Worm (Caenorhabditis elegans): ENCODE measurements around the gene R07D5.2.

R07D5.2 gene

ce11 chrX:15103481-15103880 is 12.9 kb downstream of the R07D5.2 start:
- TF ChIP-seq elt-2 (tag; optimal IDR thresholded peaks at IDR 0.05) (no peak), ceh-82 (tag; optimal IDR thresholded peaks at IDR 0.05) (no peak), nhr-23 (tag; optimal IDR thresholded peaks at IDR 0.05) (no peak), ama-1 (optimal IDR thresholded peaks at IDR 0.05) (no peak), ztf-4 (tag; optimal IDR thresholded peaks at IDR 0.05) (no peak), nhr-12 (tag; optimal IDR thresholded peaks at IDR 0.05) (no peak), nhr-76 (tag; optimal IDR thresholded peaks at IDR 0.05) (no peak), aly-2 (tag; optimal IDR thresholded peaks at IDR 0.05) (no peak), lsy-12 (tag; optimal IDR thresholded peaks at IDR 0.05) (no peak), ztf-11 (tag; optimal IDR thresholded peaks at IDR 0.05) (no peak), ZK546.5 (tag; optimal IDR thresholded peaks at IDR 0.05) (no peak), nhr-28 (tag; optimal IDR thresholded peaks at IDR 0.05) (no peak)

- TF ChIP-seq nhr-67 (tag; optimal IDR thresholded peaks at IDR 0.05), result no peak
- peak; percentile 68 for TF ChIP-seq nfya-1 (tag; optimal IDR thresholded peaks at IDR 0.05; ENCODE audit: insufficient read depth)
- peak; percentile 11 for TF ChIP-seq nhr-43 (tag; optimal IDR thresholded peaks at IDR 0.05; ENCODE audit: poor library complexity, severe bottlenecking)
- peak; percentile 48 for TF ChIP-seq elt-2 (tag; optimal IDR thresholded peaks at IDR 0.05)
- peak; percentile 44 for TF ChIP-seq egl-5 (tag; optimal IDR thresholded peaks at IDR 0.05)
- no peak for TF ChIP-seq egl-27 (tag; optimal IDR thresholded peaks at IDR 0.05)
- peak; percentile 71 for TF ChIP-seq pha-4 (tag; optimal IDR thresholded peaks at IDR 0.05)
- TF ChIP-seq hmg-11 (tag; optimal IDR thresholded peaks at IDR 0.05), result peak; percentile 87
- no peak for TF ChIP-seq fos-1 (tag; optimal IDR thresholded peaks at IDR 0.05)
- no peak for TF ChIP-seq skn-1 (tag; optimal IDR thresholded peaks at IDR 0.05)
- no peak for TF ChIP-seq nhr-77 (tag; optimal IDR thresholded peaks at IDR 0.05)
- TF ChIP-seq lsy-12 (tag; optimal IDR thresholded peaks at IDR 0.05), result no peak
- TF ChIP-seq daf-12 (tag; optimal IDR thresholded peaks at IDR 0.05), result no peak
- TF ChIP-seq jun-1 (tag; optimal IDR thresholded peaks at IDR 0.05), result peak; percentile 68
- peak; percentile 34 for TF ChIP-seq snpc-4 (tag; optimal IDR thresholded peaks at IDR 0.05)
- no peak for TF ChIP-seq unc-62 (GFP tag; optimal IDR thresholded peaks at IDR 0.05)
- no peak for TF ChIP-seq mml-1 (tag; optimal IDR thresholded peaks at IDR 0.05)
- no peak for TF ChIP-seq elt-3 (tag; optimal IDR thresholded peaks at IDR 0.05)
- TF ChIP-seq ceh-9 (tag; optimal IDR thresholded peaks at IDR 0.05), result no peak
- no peak for TF ChIP-seq mdl-1 (tag; optimal IDR thresholded peaks at IDR 0.05)
- TF ChIP-seq nhr-12 (tag; optimal IDR thresholded peaks at IDR 0.05), result no peak
- no peak for TF ChIP-seq ZK546.5 (tag; optimal IDR thresholded peaks at IDR 0.05)
- no peak for TF ChIP-seq ama-1 (optimal IDR thresholded peaks at IDR 0.05)
- no peak for TF ChIP-seq fkh-2 (tag; optimal IDR thresholded peaks at IDR 0.05)
- no peak for TF ChIP-seq fkh-10 (GFP tag; optimal IDR thresholded peaks at IDR 0.05)
- no peak for TF ChIP-seq tbx-2 (tag; optimal IDR thresholded peaks at IDR 0.05)
- no peak for TF ChIP-seq nhr-11 (tag; optimal IDR thresholded peaks at IDR 0.05)
- TF ChIP-seq ceh-82 (tag; optimal IDR thresholded peaks at IDR 0.05), result no peak
- TF ChIP-seq ztf-11 (tag; optimal IDR thresholded peaks at IDR 0.05), result no peak
- TF ChIP-seq sea-2 (GFP tag; optimal IDR thresholded peaks at IDR 0.05), result no peak
- TF ChIP-seq ceh-16 (tag; optimal IDR thresholded peaks at IDR 0.05), result no peak
- TF ChIP-seq nhr-28 (tag; optimal IDR thresholded peaks at IDR 0.05), result no peak
- no peak for TF ChIP-seq aly-2 (tag; optimal IDR thresholded peaks at IDR 0.05)
- TF ChIP-seq lin-39 (tag; optimal IDR thresholded peaks at IDR 0.05), result peak; percentile 51
These were observed 15.9 kb downstream of the R07D5.2 start, which contains the start of gene dhhc-1 for ce11 chrX:15100369-15100963. TSS of gene dhhc-1 (minus strand) at chrX:15100419.

- TF ChIP-seq egl-5 (tag; optimal IDR thresholded peaks at IDR 0.05), result no peak
- TF ChIP-seq hmg-11 (tag; optimal IDR thresholded peaks at IDR 0.05), result no peak
- TF ChIP-seq mdl-1 (tag; optimal IDR thresholded peaks at IDR 0.05), result no peak
- no peak for TF ChIP-seq nhr-67 (tag; optimal IDR thresholded peaks at IDR 0.05)
- TF ChIP-seq eor-1 (tag; optimal IDR thresholded peaks at IDR 0.05), result no peak
- TF ChIP-seq lin-15B (tag; optimal IDR thresholded peaks at IDR 0.05), result no peak
- TF ChIP-seq ama-1 (optimal IDR thresholded peaks at IDR 0.05), result no peak
- no peak for TF ChIP-seq R02D3.7 (tag; optimal IDR thresholded peaks at IDR 0.05)
- TF ChIP-seq nhr-43 (tag; optimal IDR thresholded peaks at IDR 0.05; ENCODE audit: poor library complexity, severe bottlenecking), result no peak
- no peak for TF ChIP-seq ceh-82 (tag; optimal IDR thresholded peaks at IDR 0.05)
- TF ChIP-seq mml-1 (tag; optimal IDR thresholded peaks at IDR 0.05), result no peak
- TF ChIP-seq pqm-1 (tag; optimal IDR thresholded peaks at IDR 0.05), result peak; percentile 82
- no peak for TF ChIP-seq snpc-4 (tag; optimal IDR thresholded peaks at IDR 0.05)
- peak; percentile 84 for TF ChIP-seq elt-2 (tag; optimal IDR thresholded peaks at IDR 0.05)
- no peak for TF ChIP-seq nhr-76 (tag; optimal IDR thresholded peaks at IDR 0.05)
- TF ChIP-seq ztf-11 (tag; optimal IDR thresholded peaks at IDR 0.05), result no peak
- TF ChIP-seq pha-4 (tag; optimal IDR thresholded peaks at IDR 0.05), result peak; percentile 43
- TF ChIP-seq nhr-77 (tag; optimal IDR thresholded peaks at IDR 0.05), result no peak
These were observed 18.7 kb downstream of the R07D5.2 start, which contains the start of gene F09B12.3 for ce11 chrX:15097763-15098162. TSS of gene F09B12.3 (minus strand) at chrX:15097954.
